Worm (Caenorhabditis elegans): ENCODE results near the gene deb-1.

DNA sequence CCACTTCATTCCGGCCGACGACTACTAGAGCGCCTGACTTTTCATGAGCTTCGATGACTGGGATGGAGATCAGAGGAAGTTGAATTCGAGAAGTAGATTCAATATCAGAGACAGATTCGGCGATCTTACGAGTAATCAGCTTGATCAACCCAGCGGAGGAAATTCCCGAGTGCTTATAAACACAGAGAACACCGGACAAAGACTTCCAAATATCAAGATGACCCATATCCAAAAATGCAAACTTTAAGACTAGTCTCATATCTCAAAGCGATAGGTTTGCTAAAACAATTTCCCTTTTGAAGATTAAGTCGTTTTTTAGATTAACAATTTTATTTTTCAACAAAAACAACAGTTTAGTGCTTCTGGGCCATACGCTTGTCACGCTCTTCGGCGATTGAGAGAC, 10.7 kb downstream of the deb-1 start, which contains the start of gene Y43B11AR.3:
- TF ChIP-seq ztf-29 (GFP tag; IDR thresholded peaks at IDR 0.05) (no peak), ref-1 (GFP tag; conservative IDR thresholded peaks at IDR 0.05) (no peak), T22C8.4 (GFP tag; IDR thresholded peaks at IDR 0.05) (no peak), ztf-23 (GFP tag; IDR thresholded peaks at IDR 0.05) (no peak)
